Worm (Caenorhabditis elegans) whole organism, dauer: ENCODE results near the gene F13D11.3.

Experiments
- unc-62 ChIP-seq: sonication (generic microtip); optimal IDR thresholded peaks from 2 replicates; lab custom pipeline; 2017; ENCODE audit warnings: missing biosample characterization, missing genetic modification reagents, missing genetic modification characterization

Gene F13D11.3

ce11 chrX:5821842-5822241 is 16.1 kb upstream of the F13D11.3 start, which contains the start of gene hbl-1:
TSS of gene hbl-1 (plus strand) at chrX:5822142.
- TF ChIP-seq unc-62 (GFP tag; lab: Kevin White, UChicago), result no peak

- TF ChIP-seq unc-62 (GFP tag; lab: Kevin White, UChicago), result no peak
These were observed 15.2 kb upstream of the F13D11.3 start for ce11 chrX:5820880-5821279.

- no peak for TF ChIP-seq unc-62 (GFP tag; lab: Kevin White, UChicago)
These were observed 14.2 kb upstream of the F13D11.3 start for ce11 chrX:5819702-5820470.

- no peak for TF ChIP-seq unc-62 (GFP tag; lab: Kevin White, UChicago)
These were observed 12.5 kb upstream of the F13D11.3 start for ce11 chrX:5818176-5818575.

DNA sequence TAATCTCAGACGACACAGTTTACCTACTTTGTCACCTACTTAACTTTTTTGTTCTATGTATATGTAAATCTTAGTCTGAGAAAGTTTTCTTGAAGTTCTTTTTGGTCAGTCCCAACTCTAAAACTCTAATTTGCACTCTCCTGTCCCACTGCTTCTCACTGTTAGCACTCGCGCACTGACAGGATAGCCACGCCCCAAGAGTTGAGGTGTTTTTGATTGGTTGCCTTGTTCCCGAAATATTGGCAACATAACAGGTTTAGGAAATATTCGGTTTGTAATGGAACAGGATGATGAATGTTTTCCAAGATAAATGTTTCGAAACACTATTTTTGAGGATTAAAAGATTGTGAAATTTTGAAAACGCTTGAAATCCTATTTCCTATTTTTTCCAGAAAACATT is 11.4 kb upstream of the F13D11.3 start:
- TF ChIP-seq unc-62 (GFP tag; lab: Kevin White, UChicago), result no peak

DNA sequence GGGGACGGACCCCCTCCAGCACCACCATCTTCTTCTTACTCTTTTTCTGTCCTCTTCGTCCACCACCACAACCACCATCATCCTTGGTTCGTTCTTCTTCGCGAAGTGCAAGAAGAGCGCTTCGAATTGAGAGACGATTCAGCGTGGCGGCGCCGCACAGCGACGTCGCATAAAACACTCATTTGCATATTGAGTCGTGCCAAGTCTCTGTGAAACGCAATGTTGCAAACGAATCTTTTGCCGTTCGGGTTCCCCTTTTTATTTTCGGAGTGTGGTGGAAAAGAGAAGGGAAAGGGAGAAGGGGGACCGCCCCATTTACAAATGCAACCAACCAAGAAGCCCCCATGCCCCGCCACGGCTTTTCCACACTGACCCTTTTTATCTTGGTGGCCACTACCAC is 10.6 kb upstream of the F13D11.3 start:
- no peak for TF ChIP-seq unc-62 (GFP tag; lab: Kevin White, UChicago)

ce11 chrX:5815343-5815742 is 9.6 kb upstream of the F13D11.3 start:
- no peak for TF ChIP-seq unc-62 (GFP tag; lab: Kevin White, UChicago)

- no peak for TF ChIP-seq unc-62 (GFP tag; lab: Kevin White, UChicago)
These were observed 8.6 kb upstream of the F13D11.3 start for ce11 chrX:5814342-5814741.

DNA sequence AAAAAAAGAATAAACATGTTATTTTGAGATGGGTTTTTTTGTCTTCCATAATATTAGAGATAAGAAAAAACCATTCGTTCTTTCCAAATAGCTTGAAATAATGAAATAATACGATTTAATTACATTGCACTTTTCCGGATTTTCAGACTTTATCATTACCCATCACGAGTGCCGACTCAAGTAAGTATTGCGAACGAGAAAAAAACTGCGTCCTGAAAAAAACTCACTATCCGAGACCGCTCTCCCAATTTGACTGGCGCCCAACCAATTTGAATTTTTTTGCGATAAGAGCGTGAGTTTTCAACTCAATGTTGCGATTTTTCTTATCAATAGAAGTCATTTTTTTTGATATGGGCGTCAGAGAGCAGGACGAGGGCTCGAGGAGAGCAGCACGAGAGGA is 7.3 kb upstream of the F13D11.3 start:
- TF ChIP-seq unc-62 (GFP tag; lab: Kevin White, UChicago), result no peak

- TF ChIP-seq unc-62 (GFP tag; lab: Kevin White, UChicago), result no peak
These were observed 6.4 kb upstream of the F13D11.3 start for ce11 chrX:5811997-5812562.

DNA sequence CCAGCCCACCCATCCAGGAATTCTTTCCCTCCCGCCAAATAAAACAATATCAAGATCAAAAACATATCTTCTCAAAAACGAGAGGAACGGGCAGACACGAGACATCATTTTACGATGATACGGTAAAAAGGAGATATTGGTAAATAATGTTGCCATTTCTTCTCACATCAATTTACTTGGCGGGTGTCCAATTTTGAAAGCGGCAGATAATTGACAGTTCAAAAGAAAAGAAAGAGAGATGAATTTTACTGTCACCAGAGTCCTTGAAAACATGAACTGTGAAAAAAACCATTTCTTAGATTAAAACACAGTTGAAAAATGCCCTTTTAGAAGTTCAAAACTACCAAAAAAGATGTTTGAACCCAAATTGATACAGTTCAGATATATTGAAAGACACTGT is 5.0 kb upstream of the F13D11.3 start:
- TF ChIP-seq unc-62 (GFP tag; lab: Kevin White, UChicago), result no peak

DNA sequence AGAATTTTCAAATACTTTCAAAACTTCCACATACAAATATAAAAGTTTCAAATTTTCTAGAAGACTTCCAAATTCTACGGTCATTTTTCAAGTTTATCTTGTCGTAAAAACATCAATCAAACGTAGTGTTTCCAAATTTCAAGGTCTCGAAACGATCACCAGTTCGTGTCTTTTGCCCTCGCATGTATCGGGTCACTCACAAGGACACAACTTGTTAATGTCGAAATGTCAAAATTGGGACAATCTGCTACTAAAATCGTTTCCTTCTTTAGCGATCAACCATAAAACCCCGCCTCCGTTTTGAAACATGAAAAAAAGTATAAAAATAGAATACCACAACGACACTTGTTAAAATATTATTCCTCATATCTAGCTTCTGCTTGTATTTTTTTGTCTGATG is 2.2 kb downstream of the F13D11.3 start:
- TF ChIP-seq unc-62 (GFP tag; lab: Kevin White, UChicago), result no peak

DNA sequence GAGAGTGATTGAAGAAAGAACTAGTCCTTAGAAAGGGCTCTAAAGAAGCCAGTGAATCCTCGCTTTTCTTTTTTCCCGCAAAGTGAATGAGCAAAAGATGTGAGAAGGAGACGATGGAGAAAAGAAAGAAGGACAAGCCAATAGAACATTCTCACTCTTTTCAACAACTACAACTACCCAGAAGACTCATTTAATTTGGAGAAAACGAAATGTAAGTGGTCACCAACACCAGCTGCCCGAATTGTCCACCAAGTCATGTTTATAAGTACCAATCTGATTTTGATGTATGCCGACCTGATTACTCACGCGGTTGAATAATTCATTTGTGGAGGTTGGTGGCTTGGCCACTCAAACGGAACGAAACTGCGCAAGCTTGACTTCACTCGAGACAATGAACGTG is 3.1 kb downstream of the F13D11.3 start:
- no peak for TF ChIP-seq unc-62 (GFP tag; lab: Kevin White, UChicago)

DNA sequence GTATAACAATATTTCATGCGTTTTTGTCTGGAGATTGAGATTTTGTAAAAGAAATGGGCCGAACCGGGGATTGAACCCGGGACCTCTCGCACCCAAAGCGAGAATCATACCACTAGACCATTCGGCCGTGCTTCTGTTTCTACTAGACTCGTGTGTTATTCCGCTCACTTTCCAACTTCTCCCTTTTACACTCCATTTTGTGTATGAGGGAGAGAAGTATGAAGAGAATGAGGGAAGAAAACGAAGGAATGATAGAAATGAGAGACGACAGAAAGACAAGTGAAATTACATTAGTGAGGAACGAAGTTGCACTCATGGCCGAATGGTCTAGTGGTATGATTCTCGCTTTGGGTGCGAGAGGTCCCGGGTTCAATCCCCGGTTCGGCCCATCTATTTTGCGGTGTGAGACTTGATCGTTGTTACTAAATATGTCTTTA is 4.5 kb downstream of the F13D11.3 start:
- TF ChIP-seq unc-62 (GFP tag; lab: Kevin White, UChicago), result no peak

DNA sequence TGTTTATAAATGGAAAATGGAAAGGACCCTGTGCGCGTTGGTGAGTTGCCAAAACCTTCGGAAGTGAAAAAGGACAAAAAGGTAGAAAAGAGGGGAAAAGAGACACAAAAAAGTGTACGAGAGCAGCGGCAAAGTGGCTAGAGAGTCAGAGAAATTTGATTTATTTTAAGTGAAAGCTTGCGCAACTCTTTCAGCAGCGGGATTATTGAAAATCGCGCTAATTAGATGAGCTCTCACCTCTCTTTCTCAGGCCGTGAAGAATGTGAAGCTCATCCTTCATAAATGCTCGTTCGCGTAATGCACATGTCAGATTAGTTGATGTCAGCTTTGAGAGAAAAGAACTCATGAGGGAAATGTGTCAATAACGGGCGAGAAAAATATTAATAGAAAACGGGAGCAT is 6.5 kb downstream of the F13D11.3 start:
- TF ChIP-seq unc-62 (GFP tag; lab: Kevin White, UChicago), result no peak

DNA sequence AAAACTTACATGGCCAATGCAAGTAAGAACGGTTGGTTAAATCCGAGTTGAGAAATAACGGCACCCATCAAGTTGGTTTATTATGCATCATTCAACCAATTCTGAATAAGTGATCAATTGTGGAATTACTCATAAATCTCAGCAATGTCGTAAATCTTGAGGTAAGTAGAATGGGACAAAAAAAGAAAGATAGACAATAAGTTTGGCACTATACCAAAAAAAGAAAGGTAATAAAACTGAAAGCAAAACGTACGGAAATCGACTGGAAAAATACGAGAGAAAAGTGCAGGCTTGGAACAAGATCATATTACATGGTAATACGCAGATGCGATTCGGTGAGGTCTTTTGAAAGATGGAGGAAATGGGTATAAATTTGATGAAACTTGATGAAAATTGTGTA is 7.0 kb downstream of the F13D11.3 start, which contains the start of gene F46G11.4:
TSS of gene F46G11.4 (minus strand) at position 101 of the 400 bp plus-strand sequence.
- no peak for TF ChIP-seq unc-62 (GFP tag; lab: Kevin White, UChicago)

- TF ChIP-seq unc-62 (GFP tag; lab: Kevin White, UChicago), result no peak
These were observed 11.3 kb downstream of the F13D11.3 start for ce11 chrX:5794432-5794831.
